Worm (Caenorhabditis elegans): ENCODE data around the gene mrps-18.C.

Gene mrps-18.C

DNA sequence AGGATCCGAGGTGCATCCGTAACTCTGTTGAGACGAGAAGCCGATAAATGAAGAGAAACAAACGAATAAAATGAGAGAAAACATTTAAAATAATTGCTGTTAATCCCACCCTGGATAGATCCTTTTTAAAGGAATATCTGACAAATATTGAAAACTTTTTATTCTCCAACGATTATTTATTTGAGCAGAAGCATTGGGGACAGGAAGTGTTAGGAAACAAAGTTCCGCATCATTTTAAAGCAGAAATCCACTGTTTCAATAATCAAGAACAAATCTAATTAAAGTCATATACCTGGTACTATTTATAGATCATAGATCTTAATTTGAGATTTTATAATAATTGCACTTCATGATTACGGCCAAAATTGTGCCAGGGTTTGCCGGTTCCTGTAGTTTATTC lies 14.9 kb downstream of the mrps-18.C start, which contains the start of gene F41G3.20:
TSS of gene F41G3.20 (minus strand) at position 101 of the 400 bp plus-strand sequence.
- TF ChIP-seq F52B5.7 (tag; optimal IDR thresholded peaks at IDR 0.05) (no peak), ztf-25 (GFP tag; IDR thresholded peaks at IDR 0.05) (no peak), tbp1 (GFP tag; optimal IDR thresholded peaks at IDR 0.05) (no peak), ceh-40 (GFP tag; IDR thresholded peaks at IDR 0.05) (no peak), fkh-3 (tag; optimal IDR thresholded peaks at IDR 0.05) (no peak), hrde-1 (tag; optimal IDR thresholded peaks at IDR 0.05; ENCODE audit: borderline replicate concordance) (no peak)

DNA sequence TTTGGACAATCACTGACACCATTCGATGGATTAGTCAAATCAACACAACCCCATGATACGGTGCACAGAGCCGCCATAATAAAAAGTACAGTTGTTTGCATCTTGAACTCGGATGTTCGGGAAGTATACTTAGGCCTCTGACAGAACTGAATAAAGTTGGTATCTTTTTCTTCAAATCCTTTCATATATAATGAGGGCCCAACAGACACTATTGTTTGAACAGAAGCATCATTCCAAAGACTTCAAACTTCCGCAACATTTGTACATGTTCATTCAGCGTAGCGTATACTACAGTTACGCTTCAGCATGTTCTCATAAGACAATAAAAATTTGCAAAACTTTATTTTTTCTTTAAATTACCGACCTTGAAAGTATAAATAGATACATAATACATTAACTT lies 16.0 kb downstream of the mrps-18.C start, which contains the start of gene F41G3.19:
TSS of gene F41G3.19 (minus strand) at position 101 of the 400 bp plus-strand sequence.
- TF ChIP-seq let-526 (GFP tag; IDR thresholded peaks at IDR 0.05) (no peak), B0019.2 (GFP tag; conservative IDR thresholded peaks at IDR 0.05) (no peak), ztf-22 (GFP tag; optimal IDR thresholded peaks at IDR 0.05) (no peak), snpc-3.4 (tag; optimal IDR thresholded peaks at IDR 0.05) (no peak), unc-62 (GFP tag; optimal IDR thresholded peaks at IDR 0.05) (no peak), hrde-1 (tag; optimal IDR thresholded peaks at IDR 0.05; ENCODE audit: borderline replicate concordance) (no peak), ccch-3 (GFP tag; optimal IDR thresholded peaks at IDR 0.05) (no peak), Y95B8A.8 (GFP tag; IDR thresholded peaks at IDR 0.05) (no peak), xnd-1 (tag; optimal IDR thresholded peaks at IDR 0.05) (no peak), F49E8.2 (tag; optimal IDR thresholded peaks at IDR 0.05; ENCODE audit: insufficient read depth) (no peak), hmg-20 (GFP tag; IDR thresholded peaks at IDR 0.05) (no peak), F33H1.4 (GFP tag; IDR thresholded peaks at IDR 0.05) (no peak)

DNA sequence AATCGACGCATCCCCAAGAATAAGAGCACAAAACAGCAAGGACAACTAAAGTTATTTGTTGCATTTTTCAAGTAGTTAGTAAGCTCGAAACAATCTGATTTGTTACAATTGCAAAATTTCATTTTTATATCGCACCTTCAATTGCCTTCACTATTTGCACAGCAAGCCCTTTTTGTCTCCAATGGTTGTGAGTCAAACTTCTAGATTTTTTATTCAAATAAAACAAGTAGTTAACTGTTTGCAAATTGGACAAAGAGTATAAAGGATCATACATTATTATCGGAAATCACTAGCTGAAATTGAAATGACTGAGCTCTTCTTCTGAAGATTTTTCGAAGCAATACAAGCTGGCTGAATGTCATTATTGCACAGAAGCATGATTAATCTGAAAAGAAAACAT lies 16.8 kb downstream of the mrps-18.C start, which contains the start of gene F41G3.21:
TSS of gene F41G3.21 (minus strand) at position 101 of the 400 bp plus-strand sequence.
- TF ChIP-seq ceh-79 (tag; optimal IDR thresholded peaks at IDR 0.05) (no peak), K12H6.12 (tag; optimal IDR thresholded peaks at IDR 0.05) (no peak), nhr-80 (tag; optimal IDR thresholded peaks at IDR 0.05) (no peak), lsy-27 (tag; optimal IDR thresholded peaks at IDR 0.05; ENCODE audit: borderline replicate concordance, insufficient read depth) (no peak), ekl-4 (GFP tag; IDR thresholded peaks at IDR 0.05) (no peak), F39B2.1 (GFP tag; IDR thresholded peaks at IDR 0.05) (no peak), F55B11.4 (tag; optimal IDR thresholded peaks at IDR 0.05; ENCODE audit: borderline replicate concordance, insufficient read depth) (no peak), Y95B8A.8 (GFP tag; IDR thresholded peaks at IDR 0.05) (no peak), unc-62 (GFP tag; optimal IDR thresholded peaks at IDR 0.05) (no peak), ZK185.1 (tag; optimal IDR thresholded peaks at IDR 0.05; ENCODE audit: poor library complexity, severe bottlenecking) (no peak), nfya-2 (GFP tag; IDR thresholded peaks at IDR 0.05) (no peak), B0261.1 (tag; optimal IDR thresholded peaks at IDR 0.05) (no peak), F52B5.7 (tag; optimal IDR thresholded peaks at IDR 0.05) (no peak), B0035.1 (tag; optimal IDR thresholded peaks at IDR 0.05) (no peak), nhr-27 (tag; optimal IDR thresholded peaks at IDR 0.05) (no peak), nfya-1 (tag; optimal IDR thresholded peaks at IDR 0.05; ENCODE audit: borderline replicate concordance, insufficient read depth) (no peak)

DNA sequence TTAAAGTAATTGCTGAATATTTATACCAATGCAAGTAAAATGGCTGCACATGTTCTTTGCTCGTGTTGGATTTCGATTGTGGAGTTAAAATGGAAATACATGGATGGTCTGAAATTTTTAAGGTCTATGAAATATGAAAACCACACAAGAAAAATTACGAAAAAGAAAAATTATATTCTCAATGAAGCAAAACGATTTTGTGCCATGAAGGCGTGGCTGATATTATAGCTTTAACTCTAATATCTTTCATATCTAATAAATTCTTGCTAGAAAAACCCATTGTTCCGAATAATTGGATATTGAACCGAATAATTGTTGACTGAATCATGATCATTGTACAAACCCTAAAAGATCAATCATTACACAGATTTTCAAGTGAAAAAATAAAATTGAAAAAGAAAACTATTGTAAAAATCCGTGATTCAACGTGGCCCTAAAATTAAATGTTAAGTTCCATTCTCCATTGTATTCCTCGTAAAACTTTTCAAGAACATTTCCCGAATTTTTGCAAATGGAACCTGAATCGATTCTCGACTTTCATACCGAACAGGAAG lies 18.7 kb downstream of the mrps-18.C start, which contains the start of the genes srx-95 and fis-1:
TSS of gene srx-95 (minus strand) at position 101 of the 554 bp plus-strand sequence.
TSS of gene fis-1 (plus strand) at position 504 of the 554 bp plus-strand sequence.
- TF ChIP-seq bed-1 (GFP tag; IDR thresholded peaks at IDR 0.05) (no peak), C06A6.2 (GFP tag; conservative IDR thresholded peaks at IDR 0.05) (no peak), nfya-2 (GFP tag; IDR thresholded peaks at IDR 0.05) (no peak), dpff-1 (tag; optimal IDR thresholded peaks at IDR 0.05) (no peak), nfya-1 (tag; optimal IDR thresholded peaks at IDR 0.05; ENCODE audit: borderline replicate concordance, insufficient read depth) (no peak), sdz-38 (tag; optimal IDR thresholded peaks at IDR 0.05) (no peak), sptf-2 (GFP tag; optimal IDR thresholded peaks at IDR 0.05) (no peak), let-607 (tag; optimal IDR thresholded peaks at IDR 0.05) (no peak), atf-7 (tag; optimal IDR thresholded peaks at IDR 0.05) (no peak), repo-1 (tag; optimal IDR thresholded peaks at IDR 0.05) (no peak), F57C9.4 (tag; optimal IDR thresholded peaks at IDR 0.05) (no peak), Y53F4B.3 (GFP tag; IDR thresholded peaks at IDR 0.05) (no peak), B0261.1 (tag; optimal IDR thresholded peaks at IDR 0.05) (no peak), rpc-1 (optimal IDR thresholded peaks at IDR 0.05) (no peak), rpc-1 (tag; optimal IDR thresholded peaks at IDR 0.05) (no peak), hsf-1 (GFP tag; IDR thresholded peaks at IDR 0.05) (no peak), nhr-27 (tag; optimal IDR thresholded peaks at IDR 0.05) (no peak)
